Worm (Caenorhabditis elegans) whole organism, midembryonic: ENCODE results near the gene gtap-2.
A peak's percentile ranks its signal among the peaks of the same experiment; 100 is the strongest.

Source experiments
- T22C8.4 ChIP-seq: fragments of 200-800 bp; sonication (Bioruptor generic); IDR thresholded peaks from 2 replicates; pipeline ENCODE4 v1.3.6; 2022; ENCODE audit warnings: missing genetic modification characterization, missing compliant biosample characterization
- flt-1 ChIP-seq: fragments of 200-800 bp; sonication (Bioruptor generic); IDR thresholded peaks from 2 replicates; pipeline ENCODE4 v1.3.6; 2022; ENCODE audit warnings: missing genetic modification characterization, missing compliant biosample characterization
- klf-2 ChIP-seq: fragments of 200-800 bp; sonication (Bioruptor generic); conservative IDR thresholded peaks from 2 replicates; pipeline ENCODE4 v1.3.6; 2022; ENCODE audit warnings: missing genetic modification reagents, missing genetic modification characterization, missing compliant biosample characterization
- ref-1 ChIP-seq: fragments of 200-800 bp; sonication (Bioruptor generic); conservative IDR thresholded peaks from 2 replicates; pipeline ENCODE4 v1.3.6; 2022; ENCODE audit warnings: missing genetic modification reagents, missing genetic modification characterization, missing compliant biosample characterization
- tab-1 ChIP-seq: fragments of 200-800 bp; sonication (Bioruptor generic); IDR thresholded peaks from 2 replicates; pipeline ENCODE4 v1.3.6; 2022; ENCODE audit warnings: missing genetic modification characterization, missing compliant biosample characterization
- ztf-23 ChIP-seq: fragments of 200-800 bp; sonication (Bioruptor generic); IDR thresholded peaks from 2 replicates; pipeline ENCODE4 v1.3.6; 2022; ENCODE audit warnings: missing genetic modification reagents, missing genetic modification characterization, missing compliant biosample characterization
- ztf-29 ChIP-seq: fragments of 200-800 bp; sonication (Bioruptor generic); IDR thresholded peaks from 2 replicates; pipeline ENCODE4 v1.3.6; 2022; ENCODE audit warnings: missing genetic modification reagents, missing genetic modification characterization, missing compliant biosample characterization

DNA sequence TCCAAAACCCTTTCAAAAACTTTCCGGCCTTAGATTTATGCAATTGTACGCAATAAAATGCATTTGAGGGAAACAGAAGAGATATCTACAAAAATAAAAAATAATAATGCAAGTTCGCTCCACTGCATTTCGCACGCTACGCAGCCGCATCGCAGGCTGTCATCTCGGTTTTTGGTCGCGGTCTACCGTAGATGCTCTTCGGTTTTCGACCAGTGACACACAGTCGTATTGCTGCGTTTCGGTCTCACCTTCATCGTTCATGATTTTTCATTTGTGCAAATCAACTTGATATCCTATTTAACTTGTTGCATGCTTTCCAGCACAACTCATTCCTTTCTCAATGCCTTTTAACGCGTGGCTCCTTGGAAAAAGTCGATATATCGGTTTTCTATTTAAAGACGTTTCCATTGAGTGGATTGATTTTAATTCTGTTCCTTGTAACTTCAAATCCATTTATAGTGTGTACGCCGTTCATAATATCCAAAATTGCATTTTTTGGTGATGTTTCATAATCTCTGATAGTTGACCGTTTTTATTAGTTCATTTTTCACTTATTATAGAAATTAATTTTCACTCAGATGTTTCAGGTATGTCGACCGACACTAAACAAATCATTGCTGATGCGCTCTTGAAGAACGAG lies 27.6 kb upstream of the gtap-2 start, which contains the start of gene vha-1:
- TF ChIP-seq ztf-23 (GFP tag; lab: Robert Waterston, UW): 0 out of 2 replicates have a peak, but pooled peaks have one; percentile 53
- no peak for TF ChIP-seq tab-1 (GFP tag; lab: Robert Waterston, UW)
- TF ChIP-seq klf-2: no peak
- TF ChIP-seq ztf-29 (GFP tag; lab: Robert Waterston, UW): no peak
- TF ChIP-seq ref-1 (GFP tag; lab: Robert Waterston, UW): no peak
- TF ChIP-seq T22C8.4: no peak
- no peak; the same call in 1 of the 2 replicates for TF ChIP-seq flt-1 (GFP tag; lab: Robert Waterston, UW)
